Fruit fly (Drosophila melanogaster) whole organism, adult: ENCODE data around the gene p38c.

ENCODE experiments used
- CG14711 ChIP-seq: fragments of 200-800 bp; sonication (Bioruptor generic); optimal IDR thresholded peaks from 2 replicates; lab custom pipeline; 2018; ENCODE audit warnings: missing biosample characterization, mild to moderate bottlenecking, missing genetic modification characterization, moderate library complexity
- CG7101 ChIP-seq: fragments of 200-800 bp; sonication (Bioruptor generic); optimal IDR thresholded peaks from 2 replicates; lab custom pipeline; 2018; ENCODE audit warnings: missing biosample characterization, mild to moderate bottlenecking, missing genetic modification characterization, moderate library complexity
- Clk ChIP-seq: fragments of 200-800 bp; sonication (Bioruptor generic); optimal IDR thresholded peaks from 2 replicates; lab custom pipeline; 2017; ENCODE audit warnings: missing biosample characterization, missing genetic modification characterization
- Crg-1 ChIP-seq: fragments of 200-800 bp; sonication (Bioruptor generic); optimal IDR thresholded peaks from 2 replicates; lab custom pipeline; 2016; ENCODE audit warnings: missing biosample characterization, missing genetic modification characterization
- Mnt ChIP-seq: fragments of 200-800 bp; sonication (Bioruptor generic); optimal IDR thresholded peaks from 2 replicates; lab custom pipeline; 2016; ENCODE audit warnings: missing biosample characterization, mild to moderate bottlenecking, missing genetic modification characterization
- bab1 ChIP-seq: fragments of 200-800 bp; sonication (Bioruptor generic); optimal IDR thresholded peaks from 3 replicates; lab custom pipeline; 2019; ENCODE audit warnings: missing biosample characterization, mild to moderate bottlenecking, missing genetic modification characterization, moderate library complexity
- cnc ChIP-seq, 2 experiments: fragments of >200 bp; optimal IDR thresholded peaks; 2 replicates each; lab custom pipeline; 2017
- kay ChIP-seq: fragments of 200-800 bp; sonication (Bioruptor generic); peaks from one replicate; lab custom pipeline; 2016; ENCODE audit warnings: missing biosample characterization, missing genetic modification characterization, borderline replicate concordance
- tj ChIP-seq: fragments of 200-800 bp; sonication (Bioruptor generic); optimal IDR thresholded peaks from 3 replicates; lab custom pipeline; 2017; ENCODE audit warnings: missing biosample characterization, mild to moderate bottlenecking, missing genetic modification characterization, moderate library complexity

dm6 chr3R:24134580-24134979 lies 15.4 kb downstream of the p38c start, which contains the start of gene Sec10:
- TF ChIP-seq Crg-1 (GFP tag; lab: Kevin White, UChicago) (no peak), Clk (GFP tag; lab: Kevin White, UChicago) (no peak), Mnt (GFP tag; lab: Kevin White, UChicago) (no peak), CG14711 (tag; lab: Kevin White, UChicago) (no peak), bab1 (GFP tag; lab: Kevin White, UChicago) (peak; percentile 58), CG7101 (tag; lab: Kevin White, UChicago) (peak; percentile 23), kay (GFP tag; lab: Kevin White, UChicago) (no peak), cnc (optimal IDR thresholded peaks at IDR 0.05; lab: Kevin White, UChicago) (no peak), tj (GFP tag; lab: Kevin White, UChicago) (no peak)
